Worm (Caenorhabditis elegans): ENCODE measurements around the gene sea-1.
A peak's percentile ranks its signal among the peaks of the same experiment; 100 is the strongest.

sea-1 gene

DNA sequence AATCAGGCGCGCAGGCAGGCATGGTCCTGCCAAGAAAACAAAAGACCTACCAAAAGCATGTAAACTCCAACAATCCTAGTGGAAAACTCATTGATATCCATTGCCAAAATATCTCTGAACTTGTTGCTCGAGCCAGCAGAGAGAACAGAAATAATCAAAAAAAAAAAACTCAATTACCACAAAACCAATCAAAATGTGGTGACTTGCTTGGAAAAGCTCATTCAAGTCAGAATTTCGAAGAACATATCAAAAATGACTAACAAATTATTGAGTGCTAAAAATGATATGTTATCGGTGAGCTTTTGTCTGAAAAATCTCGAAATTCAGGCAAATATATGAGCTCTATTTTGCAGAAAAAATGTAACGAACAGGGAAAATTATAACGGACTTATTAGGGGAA, 27.9 kb upstream of the sea-1 start, which contains the start of gene srx-105:
Gene srx-105 (minus strand): TSS at position 101 of the 400 bp plus-strand sequence.
- TF ChIP-seq lin-39 (tag; optimal IDR thresholded peaks at IDR 0.05): no peak
- TF ChIP-seq nhr-102 (tag; optimal IDR thresholded peaks at IDR 0.05): no peak
- no peak for TF ChIP-seq madf-9 (GFP tag; conservative IDR thresholded peaks at IDR 0.05)
- no peak for TF ChIP-seq nhr-28 (tag; optimal IDR thresholded peaks at IDR 0.05)
- no peak for TF ChIP-seq daf-19 (GFP tag; conservative IDR thresholded peaks at IDR 0.05)
- TF ChIP-seq nhr-25 (tag; optimal IDR thresholded peaks at IDR 0.05; ENCODE audit: borderline replicate concordance, insufficient read depth): no peak
- no peak for TF ChIP-seq ZK546.5 (tag; optimal IDR thresholded peaks at IDR 0.05)
- TF ChIP-seq nhr-48 (tag; optimal IDR thresholded peaks at IDR 0.05): no peak
- no peak for TF ChIP-seq F49E8.2 (tag; optimal IDR thresholded peaks at IDR 0.05; ENCODE audit: borderline replicate concordance)
- no peak for TF ChIP-seq lin-29 (GFP tag; IDR thresholded peaks at IDR 0.05)
- no peak for TF ChIP-seq dmd-9 (GFP tag; IDR thresholded peaks at IDR 0.05)
- TF ChIP-seq nhr-111 (GFP tag; optimal IDR thresholded peaks at IDR 0.05): no peak
- no peak for TF ChIP-seq lir-3 (tag; optimal IDR thresholded peaks at IDR 0.05)
- TF ChIP-seq hif-1 (tag; optimal IDR thresholded peaks at IDR 0.05): no peak
- TF ChIP-seq unc-130 (GFP tag; optimal IDR thresholded peaks at IDR 0.05): no peak
- TF ChIP-seq skn-1 (tag; optimal IDR thresholded peaks at IDR 0.05): no peak

ce11 chrII:3699591-3699990, 26.2 kb upstream of the sea-1 start, which contains the start of gene srx-104:
srx-104 (minus strand) TSS chrII:3699691.
- TF ChIP-seq lim-7 (GFP tag; IDR thresholded peaks at IDR 0.05): no peak
- no peak for TF ChIP-seq Y48G9A.11 (GFP tag; IDR thresholded peaks at IDR 0.05)
- no peak for TF ChIP-seq nhr-237 (tag; optimal IDR thresholded peaks at IDR 0.05)
- TF ChIP-seq nhr-102 (tag; optimal IDR thresholded peaks at IDR 0.05): no peak
- TF ChIP-seq lin-1 (GFP tag; IDR thresholded peaks at IDR 0.05): no peak
- no peak for TF ChIP-seq hlh-11 (tag; optimal IDR thresholded peaks at IDR 0.05)
- TF ChIP-seq egl-43 (GFP tag; IDR thresholded peaks at IDR 0.05): no peak
- no peak for TF ChIP-seq ama-1 (optimal IDR thresholded peaks at IDR 0.05)
- TF ChIP-seq unc-130 (GFP tag; optimal IDR thresholded peaks at IDR 0.05): no peak
- TF ChIP-seq hmg-1.1 (GFP tag; IDR thresholded peaks at IDR 0.05): no peak
- TF ChIP-seq ceh-20 (GFP tag; IDR thresholded peaks at IDR 0.05): no peak
- TF ChIP-seq Y75B8A.6 (GFP tag; IDR thresholded peaks at IDR 0.05): no peak
- no peak for TF ChIP-seq F49E8.2 (tag; optimal IDR thresholded peaks at IDR 0.05; ENCODE audit: borderline replicate concordance)
- no peak for TF ChIP-seq duxl-1 (tag; optimal IDR thresholded peaks at IDR 0.05; ENCODE audit: poor library complexity)
- no peak for TF ChIP-seq T26A8.4 (GFP tag; IDR thresholded peaks at IDR 0.05)
- no peak for TF ChIP-seq spr-1 (tag; optimal IDR thresholded peaks at IDR 0.05)
- no peak for TF ChIP-seq daf-19 (GFP tag; conservative IDR thresholded peaks at IDR 0.05)
- TF ChIP-seq madf-9 (GFP tag; conservative IDR thresholded peaks at IDR 0.05): no peak
- no peak for TF ChIP-seq nhr-25 (tag; optimal IDR thresholded peaks at IDR 0.05; ENCODE audit: borderline replicate concordance, insufficient read depth)
- TF ChIP-seq ztf-11 (tag; optimal IDR thresholded peaks at IDR 0.05): no peak

- TF ChIP-seq mxl-2 (GFP tag; conservative IDR thresholded peaks at IDR 0.05) (no peak), Y48G9A.11 (GFP tag; IDR thresholded peaks at IDR 0.05) (no peak), nhr-11 (tag; optimal IDR thresholded peaks at IDR 0.05) (no peak), unc-62 (GFP tag; optimal IDR thresholded peaks at IDR 0.05 in 1 of 2) (peak in 1 of 2 experiments; percentile 45), unc-62 (tag; optimal IDR thresholded peaks at IDR 0.05) (no peak)
Measured at ce11 chrII:3694664-3695063, 21.3 kb upstream of the sea-1 start, which contains the start of gene srx-102. srx-102 (minus strand) TSS chrII:3694764.

DNA sequence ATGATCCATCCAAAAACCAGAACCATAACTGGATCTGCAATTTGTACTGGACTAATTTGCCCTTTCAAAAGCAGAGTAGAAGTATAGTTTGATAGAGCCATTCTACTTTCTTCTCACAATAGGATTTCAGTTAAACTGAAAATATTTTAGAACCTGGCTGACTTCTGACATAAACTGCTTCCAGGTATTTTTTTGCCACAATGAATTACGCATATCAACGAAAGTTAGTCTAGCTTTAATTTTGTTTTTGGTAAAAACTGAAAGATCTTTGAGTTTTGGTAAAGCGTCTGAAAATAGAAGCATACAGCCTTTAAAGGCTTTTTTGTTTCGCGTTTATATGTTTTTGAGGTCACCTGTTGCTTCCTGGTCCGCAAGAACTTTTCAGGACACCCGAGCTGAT, 17.3 kb upstream of the sea-1 start, which contains the start of gene srx-101:
Gene srx-101 (minus strand): TSS at position 101 of the 400 bp plus-strand sequence.
- peak; percentile 34 for TF ChIP-seq aha-1 (tag)
- no peak for TF ChIP-seq daf-12 (tag; optimal IDR thresholded peaks at IDR 0.05)
- TF ChIP-seq hmg-1.1 (GFP tag; IDR thresholded peaks at IDR 0.05): no peak

Data from whole organism, L4 larva.